Worm (Caenorhabditis elegans) whole organism, young adult: ENCODE results near the gene M02F4.1.
A peak's percentile ranks its signal among the peaks of the same experiment; 100 is the strongest.

ENCODE experiments used
- F33H1.4 ChIP-seq: fragments of 200-800 bp; sonication (Bioruptor generic); IDR thresholded peaks from 2 replicates; pipeline ENCODE4 v1.3.6; 2022; ENCODE audit warnings: missing genetic modification reagents, missing genetic modification characterization, missing compliant biosample characterization
- K11D2.4 ChIP-seq: fragments of 200-800 bp; sonication (Bioruptor generic); IDR thresholded peaks from 2 replicates; pipeline ENCODE4 v1.3.6; 2022; ENCODE audit warnings: missing genetic modification reagents, missing genetic modification characterization, missing compliant biosample characterization
- K12H6.12 ChIP-seq: fragments of 200-800 bp; sonication (Bioruptor generic); optimal IDR thresholded peaks from 2 replicates; lab custom pipeline; 2018; ENCODE audit warnings: mild to moderate bottlenecking, missing genetic modification characterization, missing compliant biosample characterization
- T07F8.4 ChIP-seq: sonication (generic microtip); optimal IDR thresholded peaks from 2 replicates; lab custom pipeline; 2016; ENCODE audit warnings: mild to moderate bottlenecking, missing genetic modification characterization, moderate library complexity, missing compliant biosample characterization
- T26A5.8 ChIP-seq: sonication (generic microtip); optimal IDR thresholded peaks from 2 replicates; lab custom pipeline; 2016; ENCODE audit warnings: missing genetic modification characterization, missing compliant biosample characterization
- Y67H2A.10 ChIP-seq: fragments of 200-800 bp; sonication (Bioruptor generic); conservative IDR thresholded peaks from 2 replicates; pipeline ENCODE4 v1.3.6; 2022; ENCODE audit warnings: missing genetic modification reagents, missing genetic modification characterization, missing compliant biosample characterization
- Y79H2A.3 ChIP-seq: fragments of 200-800 bp; sonication (Bioruptor generic); conservative IDR thresholded peaks from 2 replicates; pipeline ENCODE4 v1.3.6; 2022; ENCODE audit warnings: missing genetic modification reagents, missing genetic modification characterization, missing compliant biosample characterization
- ZK185.1 ChIP-seq: sonication (generic microtip); optimal IDR thresholded peaks from 2 replicates; lab custom pipeline; 2016; ENCODE audit warnings: mild to moderate bottlenecking, missing genetic modification characterization, missing compliant biosample characterization; ENCODE audit not compliant: poor library complexity, severe bottlenecking
- akir-1 ChIP-seq: fragments of 200-800 bp; sonication (Bioruptor generic); optimal IDR thresholded peaks from 2 replicates; lab custom pipeline; 2018; ENCODE audit warnings: mild to moderate bottlenecking, missing genetic modification characterization, moderate library complexity, missing compliant biosample characterization
- ama-1 ChIP-seq, 3 experiments: fragments of 150-350 bp in 1 of 3; sonication (generic microtip) in 2 of 3; optimal IDR thresholded peaks; 2 replicates each; lab custom pipeline; 2014 to 2018; ENCODE audit warnings: missing biosample characterization in 2 of 3, missing genetic modification characterization in 2 of 3, missing genetic modification reagents in 2 of 3
- aptf-2 ChIP-seq: fragments of 200-800 bp; sonication (Bioruptor generic); conservative IDR thresholded peaks from 2 replicates; pipeline ENCODE4 v1.3.6; 2022; ENCODE audit warnings: missing genetic modification reagents, missing genetic modification characterization, missing compliant biosample characterization
- atf-7 ChIP-seq: sonication (generic microtip); optimal IDR thresholded peaks from 2 replicates; lab custom pipeline; 2017; ENCODE audit warnings: mild to moderate bottlenecking, missing genetic modification characterization, missing compliant biosample characterization
- attf-3 ChIP-seq: fragments of 200-800 bp; sonication (Bioruptor generic); conservative IDR thresholded peaks from 2 replicates; pipeline ENCODE4 v1.3.6; 2022; ENCODE audit warnings: missing genetic modification reagents, missing genetic modification characterization, missing compliant biosample characterization
- bed-2 ChIP-seq: fragments of 200-800 bp; sonication (Bioruptor generic); IDR thresholded peaks from 2 replicates; pipeline ENCODE4 v1.3.6; 2022; ENCODE audit warnings: missing genetic modification reagents, missing genetic modification characterization, missing compliant biosample characterization
- cebp-1 ChIP-seq, 2 experiments: fragments of 200-800 bp in 1 of 2; sonication (Bioruptor generic) in 1 of 2; sonication (generic microtip) in 1 of 2; IDR thresholded peaks in 1 of 2; optimal IDR thresholded peaks in 1 of 2; 2 replicates each; pipeline versions ENCODE4 v1.3.6 to Lab custom; 2017 to 2022; ENCODE audit warnings: missing compliant biosample characterization in 2 of 2, missing genetic modification characterization in 2 of 2, mild to moderate bottlenecking in 1 of 2, missing genetic modification reagents in 1 of 2, moderate library complexity in 1 of 2
- cebp-2 ChIP-seq: fragments of 200-800 bp; sonication (Bioruptor generic); IDR thresholded peaks from 2 replicates; pipeline ENCODE4 v1.3.6; 2022; ENCODE audit warnings: missing genetic modification characterization, missing compliant biosample characterization
- ceh-40 ChIP-seq: fragments of 200-800 bp; sonication (Bioruptor generic); IDR thresholded peaks from 2 replicates; pipeline ENCODE4 v1.3.6; 2022; ENCODE audit warnings: missing genetic modification characterization, missing compliant biosample characterization
- chd-7 ChIP-seq: sonication (generic microtip); optimal IDR thresholded peaks from 2 replicates; lab custom pipeline; 2016; ENCODE audit warnings: mild to moderate bottlenecking, missing genetic modification characterization, moderate library complexity, missing compliant biosample characterization
- dox-1 ChIP-seq: fragments of 200-800 bp; sonication (Bioruptor generic); IDR thresholded peaks from 2 replicates; pipeline ENCODE4 v1.3.6; 2022; ENCODE audit warnings: missing genetic modification reagents, missing genetic modification characterization, missing compliant biosample characterization
- dpff-1 ChIP-seq: sonication (generic microtip); optimal IDR thresholded peaks from 2 replicates; lab custom pipeline; 2017; ENCODE audit warnings: mild to moderate bottlenecking, missing genetic modification characterization, missing compliant biosample characterization
- dpl-1 ChIP-seq: fragments of 150-350 bp; optimal IDR thresholded peaks from 2 replicates; lab custom pipeline; 2014; ENCODE audit warnings: missing biosample characterization, missing genetic modification reagents, missing genetic modification characterization
- egl-18 ChIP-seq: fragments of 200-800 bp; sonication (Bioruptor generic); IDR thresholded peaks from 2 replicates; pipeline ENCODE4 v1.3.6; 2022; ENCODE audit warnings: missing genetic modification reagents, missing genetic modification characterization, missing compliant biosample characterization
- egl-44 ChIP-seq: fragments of 200-800 bp; sonication (Bioruptor generic); IDR thresholded peaks from 2 replicates; pipeline ENCODE4 v1.3.6; 2022; ENCODE audit warnings: missing genetic modification reagents, missing genetic modification characterization, missing compliant biosample characterization
- ekl-4 ChIP-seq: fragments of 200-800 bp; sonication (Bioruptor generic); IDR thresholded peaks from 2 replicates; pipeline ENCODE4 v1.3.6; 2022; ENCODE audit warnings: missing genetic modification reagents, missing genetic modification characterization, missing compliant biosample characterization
- fkh-3 ChIP-seq: sonication (generic microtip); optimal IDR thresholded peaks from 2 replicates; lab custom pipeline; 2016; ENCODE audit warnings: mild to moderate bottlenecking, missing genetic modification characterization, missing compliant biosample characterization
- hlh-12 ChIP-seq: sonication (generic microtip); optimal IDR thresholded peaks from 2 replicates; lab custom pipeline; 2016; ENCODE audit warnings: missing genetic modification characterization, missing compliant biosample characterization
- hmg-1.2 ChIP-seq: fragments of 200-800 bp; sonication (Bioruptor generic); IDR thresholded peaks from 2 replicates; pipeline ENCODE4 v1.3.6; 2022; ENCODE audit warnings: missing genetic modification reagents, missing genetic modification characterization, missing compliant biosample characterization
- hrde-1 ChIP-seq: sonication (generic microtip); optimal IDR thresholded peaks from 2 replicates; lab custom pipeline; 2016; ENCODE audit warnings: missing genetic modification characterization, mild to moderate bottlenecking, missing compliant biosample characterization, moderate library complexity, missing genotype, missing genetic modification reagents, borderline replicate concordance
- let-526 ChIP-seq: fragments of 200-800 bp; sonication (Bioruptor generic); IDR thresholded peaks from 2 replicates; pipeline ENCODE4 v1.3.6; 2022; ENCODE audit warnings: missing genetic modification reagents, missing genetic modification characterization, missing compliant biosample characterization
- lin-26 ChIP-seq: fragments of 200-800 bp; sonication (Bioruptor generic); IDR thresholded peaks from 2 replicates; pipeline ENCODE4 v1.3.6; 2022; ENCODE audit warnings: missing genetic modification reagents, missing genetic modification characterization, missing compliant biosample characterization
- lin-40 ChIP-seq: sonication (generic microtip); optimal IDR thresholded peaks from 2 replicates; lab custom pipeline; 2016; ENCODE audit warnings: missing genetic modification characterization, mild to moderate bottlenecking, missing compliant biosample characterization, missing genotype, missing genetic modification reagents
- lsl-1 ChIP-seq: fragments of 200-800 bp; sonication (Bioruptor generic); optimal IDR thresholded peaks from 2 replicates; lab custom pipeline; 2018; ENCODE audit warnings: mild to moderate bottlenecking, missing genetic modification characterization, moderate library complexity, missing compliant biosample characterization
- nfya-1 ChIP-seq: sonication (generic microtip); optimal IDR thresholded peaks from 2 replicates; lab custom pipeline; 2017; ENCODE audit warnings: antibody characterized with exemption, missing compliant biosample characterization, missing genetic modification characterization, borderline replicate concordance; ENCODE audit not compliant: insufficient read depth
- nhr-80 ChIP-seq: sonication (generic microtip); optimal IDR thresholded peaks from 2 replicates; lab custom pipeline; 2016; ENCODE audit warnings: missing genetic modification characterization, missing compliant biosample characterization
- nhr-90 ChIP-seq: sonication (generic microtip); optimal IDR thresholded peaks from 2 replicates; lab custom pipeline; 2016; ENCODE audit warnings: missing genotype, mild to moderate bottlenecking, missing genetic modification characterization, missing compliant biosample characterization
- pha-4 ChIP-seq: fragments of 150-350 bp; sonication (generic microtip); optimal IDR thresholded peaks from 2 replicates; lab custom pipeline; 2014; ENCODE audit warnings: missing biosample characterization, missing genetic modification reagents, missing genetic modification characterization
- rec-8 ChIP-seq, 2 experiments: sonication (generic microtip); optimal IDR thresholded peaks; 2 replicates each; lab custom pipeline; 2016; ENCODE audit warnings: mild to moderate bottlenecking in 2 of 2, missing genetic modification characterization in 2 of 2, missing genetic modification reagents in 2 of 2, missing genotype in 2 of 2, missing biosample characterization in 1 of 2, missing compliant biosample characterization in 1 of 2, moderate library complexity in 1 of 2
- repo-1 ChIP-seq: sonication (generic microtip); optimal IDR thresholded peaks from 2 replicates; lab custom pipeline; 2017; ENCODE audit warnings: mild to moderate bottlenecking, missing genetic modification characterization, missing compliant biosample characterization
- snpc-1.1 ChIP-seq: sonication (generic microtip); optimal IDR thresholded peaks from 2 replicates; lab custom pipeline; 2017; ENCODE audit warnings: missing genetic modification characterization, mild to moderate bottlenecking, missing compliant biosample characterization, antibody characterized with exemption, moderate library complexity, missing genotype, missing genetic modification reagents; ENCODE audit not compliant: insufficient read depth
- tbp1 ChIP-seq: fragments of 200-800 bp; sonication (Bioruptor generic); optimal IDR thresholded peaks from 2 replicates; lab custom pipeline; 2018; ENCODE audit warnings: mild to moderate bottlenecking, missing genetic modification characterization, missing compliant biosample characterization
- tlf-1 ChIP-seq: fragments of 200-800 bp; sonication (Bioruptor generic); optimal IDR thresholded peaks from 2 replicates; lab custom pipeline; 2018; ENCODE audit warnings: mild to moderate bottlenecking, missing genetic modification characterization, missing compliant biosample characterization
- zfh-2 ChIP-seq: fragments of 200-800 bp; sonication (Bioruptor generic); conservative IDR thresholded peaks from 2 replicates; pipeline ENCODE4 v1.3.6; 2022; ENCODE audit warnings: missing genetic modification reagents, missing genetic modification characterization, missing compliant biosample characterization
- ztf-25 ChIP-seq: fragments of 200-800 bp; sonication (Bioruptor generic); IDR thresholded peaks from 2 replicates; pipeline ENCODE4 v1.3.6; 2022; ENCODE audit warnings: missing genetic modification reagents, missing genetic modification characterization, missing compliant biosample characterization
- ztf-28 ChIP-seq: fragments of 200-800 bp; sonication (Bioruptor generic); IDR thresholded peaks from 2 replicates; pipeline ENCODE4 v1.3.6; 2022; ENCODE audit warnings: missing genetic modification reagents, missing genetic modification characterization, missing compliant biosample characterization
- ztf-6 ChIP-seq: fragments of 200-800 bp; sonication (Bioruptor generic); IDR thresholded peaks from 2 replicates; pipeline ENCODE4 v1.3.6; 2022; ENCODE audit warnings: missing genetic modification reagents, missing genetic modification characterization, missing compliant biosample characterization

M02F4.1 gene

DNA sequence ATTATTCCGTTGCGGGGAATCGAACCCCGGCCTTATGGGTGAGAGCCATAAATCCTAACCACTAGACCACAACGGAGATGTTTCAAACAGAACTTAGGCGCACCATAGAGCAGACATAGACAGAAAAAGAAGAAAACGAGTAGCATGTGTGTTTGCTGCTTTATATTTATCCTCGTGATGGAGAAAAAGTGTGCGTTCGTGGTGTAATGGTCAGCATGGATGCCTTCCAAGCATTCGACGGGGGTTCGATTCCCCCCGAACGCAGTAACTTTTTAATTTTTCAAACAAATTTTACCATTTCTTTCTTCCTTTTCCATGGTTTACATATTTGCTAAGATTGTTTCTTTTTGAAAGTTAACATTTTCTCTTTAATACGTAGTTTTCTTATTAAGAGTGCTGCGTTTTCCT, 7.0 kb upstream of the M02F4.1 start (continued):
- TF ChIP-seq nfya-1 (tag; lab: Kevin White, UChicago), result no peak
- TF ChIP-seq bed-2 (GFP tag; lab: Robert Waterston, UW), result peak; percentile 69; the same call in 1 of the 2 replicates
- peak; percentile 83 for TF ChIP-seq K12H6.12
- peak; percentile 44 for TF ChIP-seq dpl-1 (GFP tag; lab: Kevin White, UChicago)
- peak; percentile 77 for TF ChIP-seq dpff-1 (tag; lab: Kevin White, UChicago)
- TF ChIP-seq chd-7 (tag; lab: Kevin White, UChicago), result peak; percentile 96
- TF ChIP-seq ztf-25 (GFP tag; lab: Robert Waterston, UW), result peak; percentile 99
- TF ChIP-seq T07F8.4, result peak; percentile 93
- peak; percentile 93 for TF ChIP-seq ekl-4 (GFP tag; lab: Robert Waterston, UW)
- peak; percentile 32 for TF ChIP-seq F33H1.4
- TF ChIP-seq T26A5.8 (tag; lab: Kevin White, UChicago), result peak; percentile 97
- peak; percentile 97 for TF ChIP-seq repo-1
- TF ChIP-seq egl-18 (GFP tag; lab: Robert Waterston, UW), result peak; percentile 93
- TF ChIP-seq nhr-80 (tag; lab: Kevin White, UChicago), result peak; percentile 54
- TF ChIP-seq K11D2.4 (GFP tag; lab: Robert Waterston, UW), result peak; percentile 95
- TF ChIP-seq snpc-1.1, result peak; percentile 84
- TF ChIP-seq hmg-1.2 (GFP tag; lab: Robert Waterston, UW), result peak; percentile 98
- peak; percentile 83 for TF ChIP-seq Y67H2A.10 (GFP tag; lab: Robert Waterston, UW)
- peak; percentile 88 for TF ChIP-seq akir-1 (GFP tag; lab: Kevin White, UChicago)
- TF ChIP-seq lin-40, result peak; percentile 97
- TF ChIP-seq tbp1 (GFP tag; lab: Kevin White, UChicago), result peak; percentile 100
- peak; percentile 97 for TF ChIP-seq ztf-6
- peak; percentile 18 for TF ChIP-seq ama-1 (optimal IDR thresholded peaks at IDR 0.05; lab: Kevin White, UChicago)
- TF ChIP-seq ama-1 (GFP tag; optimal IDR thresholded peaks at IDR 0.05; lab: Kevin White, UChicago), result peak; percentile 92 to 94
- TF ChIP-seq atf-7 (tag; lab: Kevin White, UChicago), result peak; percentile 95
- TF ChIP-seq pha-4 (tag; lab: Kevin White, UChicago), result peak; percentile 54
- peak; percentile 97 for TF ChIP-seq egl-44 (GFP tag; lab: Robert Waterston, UW)
- TF ChIP-seq tlf-1 (GFP tag; lab: Kevin White, UChicago), result peak; percentile 79
- TF ChIP-seq aptf-2 (GFP tag; lab: Robert Waterston, UW), result peak; percentile 82
- TF ChIP-seq nhr-90 (tag; lab: Kevin White, UChicago), result peak; percentile 94
- no peak for TF ChIP-seq zfh-2
- TF ChIP-seq lin-26, result peak; percentile 98
- TF ChIP-seq hrde-1 (tag; lab: Kevin White, UChicago), result peak; percentile 77
- peak; percentile 98 for TF ChIP-seq ZK185.1 (tag; lab: Kevin White, UChicago)
- peak; percentile 95 for TF ChIP-seq let-526 (GFP tag; lab: Robert Waterston, UW)
- peak; percentile 71 for TF ChIP-seq attf-3 (GFP tag; lab: Robert Waterston, UW)

DNA sequence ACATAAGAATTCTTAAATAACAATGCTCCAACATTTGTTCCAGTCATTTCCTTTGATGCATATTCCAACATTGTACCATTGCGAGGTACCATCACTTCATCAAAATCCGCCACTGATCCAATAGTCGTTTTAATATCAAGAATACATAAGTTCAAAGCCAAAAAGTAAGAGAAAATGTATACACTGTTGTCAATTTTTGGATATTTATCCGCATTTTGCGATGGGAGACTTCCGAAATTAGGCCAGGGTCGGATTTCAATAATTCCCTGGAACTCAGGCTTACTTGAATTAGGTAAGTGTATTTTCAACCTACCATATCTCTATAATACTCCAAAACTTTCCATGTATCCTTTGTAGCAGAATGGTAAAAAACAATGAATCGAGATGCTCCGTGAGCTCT, 5.3 kb upstream of the M02F4.1 start, which contains the start of gene M02F4.2:
M02F4.2 (minus strand) TSS at position 101 of the 400 bp plus-strand sequence.
- no peak for TF ChIP-seq cebp-1 (GFP tag; IDR thresholded peaks at IDR 0.05; lab: Robert Waterston, UW)
- no peak for TF ChIP-seq cebp-1 (tag; optimal IDR thresholded peaks at IDR 0.05; lab: Kevin White, UChicago)
- no peak for TF ChIP-seq rec-8 (tag; optimal IDR thresholded peaks at IDR 0.05; lab: Kevin White, UChicago)
- no peak for TF ChIP-seq ceh-40 (GFP tag; lab: Robert Waterston, UW)
- no peak for TF ChIP-seq ztf-28 (GFP tag; lab: Robert Waterston, UW)
- no peak for TF ChIP-seq egl-18 (GFP tag; lab: Robert Waterston, UW)
- TF ChIP-seq cebp-2, result no peak
- TF ChIP-seq fkh-3 (tag; lab: Kevin White, UChicago), result no peak
- no peak for TF ChIP-seq ztf-25 (GFP tag; lab: Robert Waterston, UW)
- TF ChIP-seq lsl-1 (GFP tag; lab: Kevin White, UChicago), result no peak
- no peak for TF ChIP-seq Y79H2A.3 (GFP tag; lab: Robert Waterston, UW)
- no peak for TF ChIP-seq zfh-2
- TF ChIP-seq dox-1, result no peak
- TF ChIP-seq hlh-12 (tag; lab: Kevin White, UChicago), result no peak
- no peak for TF ChIP-seq egl-44 (GFP tag; lab: Robert Waterston, UW)
